Fruit fly (Drosophila melanogaster): Measurements from ENCODE around the gene RYa-R.

Gene RYa-R

DNA sequence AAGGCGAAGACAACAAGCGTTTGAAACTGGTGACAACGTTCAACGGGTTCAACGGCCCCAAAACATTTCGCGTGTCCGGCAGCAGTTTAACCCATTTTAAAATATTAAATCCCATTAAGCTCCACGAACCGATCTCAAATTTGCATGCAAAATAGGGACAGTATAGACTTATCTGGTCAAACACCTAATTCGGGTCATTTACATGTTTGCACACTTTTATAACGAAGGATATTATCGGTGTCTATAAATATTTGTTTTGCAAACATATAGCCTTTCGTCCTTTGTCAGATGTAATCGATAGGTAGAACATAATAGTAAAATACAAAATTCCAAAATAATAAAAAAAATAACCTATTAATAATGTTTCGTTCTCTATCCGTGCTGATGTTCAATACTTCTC is 65.1 kb downstream of the RYa-R start, which contains the start of gene CG34292:
Gene CG34292, plus strand, starts transcription at position 301 of the 400 bp plus-strand sequence.
- no peak for TF ChIP-seq grn (GFP tag; optimal IDR thresholded peaks at IDR 0.05)
- TF ChIP-seq CG7786 (GFP tag; optimal IDR thresholded peaks at IDR 0.05), result no peak
- TF ChIP-seq chn (GFP tag; optimal IDR thresholded peaks at IDR 0.05), result no peak
- TF ChIP-seq CG30431 (GFP tag; optimal IDR thresholded peaks at IDR 0.05), result no peak
- TF ChIP-seq CG18476 (GFP tag; optimal IDR thresholded peaks at IDR 0.05), result no peak
- TF ChIP-seq kni (GFP tag; optimal IDR thresholded peaks at IDR 0.05), result no peak
- no peak for TF ChIP-seq CG6683 (GFP tag; optimal IDR thresholded peaks at IDR 0.05)
- no peak for TF ChIP-seq grau (tag; optimal IDR thresholded peaks at IDR 0.05)
- no peak for TF ChIP-seq Awh (GFP tag; IDR thresholded peaks at IDR 0.05)
- no peak for TF ChIP-seq gro (GFP tag; optimal IDR thresholded peaks at IDR 0.05)
- TF ChIP-seq CG6813 (GFP tag; optimal IDR thresholded peaks at IDR 0.05), result no peak
- no peak for TF ChIP-seq da (GFP tag; optimal IDR thresholded peaks at IDR 0.05)
- no peak for TF ChIP-seq unpg (GFP tag; optimal IDR thresholded peaks at IDR 0.05)
- no peak for TF ChIP-seq peb (GFP tag; IDR thresholded peaks at IDR 0.05)
- TF ChIP-seq mld (GFP tag; IDR thresholded peaks at IDR 0.05; ENCODE audit: partially characterized antibody), result no peak
- no peak for TF ChIP-seq HLH4C (GFP tag; IDR thresholded peaks at IDR 0.05; ENCODE audit: partially characterized antibody)
- no peak for TF ChIP-seq CG4820 (GFP tag; optimal IDR thresholded peaks at IDR 0.05)
- TF ChIP-seq fd64A (GFP tag; optimal IDR thresholded peaks at IDR 0.05), result no peak
- no peak for TF ChIP-seq CG2678 (tag; optimal IDR thresholded peaks at IDR 0.05)

DNA sequence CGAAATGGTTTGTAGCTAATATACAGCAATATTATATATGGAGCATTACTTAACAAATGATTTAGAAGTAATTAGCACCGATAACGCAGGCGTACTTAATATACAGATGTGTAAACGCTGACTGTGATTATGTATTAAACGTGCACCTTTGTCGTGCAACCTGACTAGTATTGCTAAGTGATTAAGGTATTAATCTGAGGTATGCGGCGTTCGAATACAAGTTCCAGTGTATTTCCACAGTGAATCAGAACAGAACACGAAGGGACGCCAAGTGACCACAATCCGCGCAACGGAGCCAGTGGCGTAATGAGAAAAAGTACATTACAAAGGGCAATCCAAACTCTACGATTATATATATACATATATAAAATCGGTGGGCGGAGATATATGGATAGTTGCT is 67.3 kb downstream of the RYa-R start, which contains the start of gene Nep5:
Gene Nep5, minus strand, starts transcription at position 101 of the 400 bp plus-strand sequence.
- TF ChIP-seq gcm2 (GFP tag; optimal IDR thresholded peaks at IDR 0.05), result no peak
- no peak for TF ChIP-seq klu (GFP tag; IDR thresholded peaks at IDR 0.05)
- TF ChIP-seq CHES-1-like (GFP tag; optimal IDR thresholded peaks at IDR 0.05), result no peak
- TF ChIP-seq CG16813 (GFP tag; IDR thresholded peaks at IDR 0.05; ENCODE audit: partially characterized antibody), result no peak
- no peak for TF ChIP-seq onecut (GFP tag; IDR thresholded peaks at IDR 0.05)
- TF ChIP-seq grn (GFP tag; optimal IDR thresholded peaks at IDR 0.05), result no peak
- TF ChIP-seq ems (GFP tag; optimal IDR thresholded peaks at IDR 0.05), result no peak
- no peak for TF ChIP-seq Atf6 (GFP tag; IDR thresholded peaks at IDR 0.05)
- no peak for TF ChIP-seq Jarid2 (GFP tag; optimal IDR thresholded peaks at IDR 0.05)
- no peak for TF ChIP-seq CTCF (GFP tag; optimal IDR thresholded peaks at IDR 0.05)
- no peak for TF ChIP-seq CG14014 (GFP tag; IDR thresholded peaks at IDR 0.05)

DNA sequence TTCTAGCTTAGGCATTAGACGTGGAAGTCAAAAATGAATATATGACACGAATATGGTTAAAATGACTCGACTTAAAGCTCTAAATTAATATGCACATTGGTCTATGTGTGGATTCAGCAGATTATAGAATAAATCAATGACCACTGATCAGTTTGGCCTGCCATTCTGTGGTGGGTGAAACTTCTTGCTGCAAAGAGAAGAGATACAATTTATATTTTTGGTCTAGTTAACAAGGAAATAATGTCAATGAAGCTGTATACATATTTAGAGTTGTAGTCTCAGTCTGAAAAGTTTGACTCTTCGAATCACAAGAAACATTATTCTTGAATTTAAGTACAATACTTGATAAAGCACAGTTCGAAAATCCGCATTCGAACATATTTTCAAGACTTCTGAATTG is 68.4 kb downstream of the RYa-R start, which contains the start of gene CG43935:
Gene CG43935, plus strand, starts transcription at position 301 of the 400 bp plus-strand sequence.
- TF ChIP-seq MBD-R2 (GFP tag; IDR thresholded peaks at IDR 0.05) (no peak), tio (GFP tag; optimal IDR thresholded peaks at IDR 0.05) (no peak), Dip2 (GFP tag; IDR thresholded peaks at IDR 0.05) (no peak), CG15011 (GFP tag; optimal IDR thresholded peaks at IDR 0.05) (no peak), CG12659 (GFP tag; optimal IDR thresholded peaks at IDR 0.05) (no peak), CG12071 (GFP tag; optimal IDR thresholded peaks at IDR 0.05) (no peak), dan (GFP tag; IDR thresholded peaks at IDR 0.05) (no peak), zf30C (GFP tag; optimal IDR thresholded peaks at IDR 0.05) (no peak), HLH3B (GFP tag; IDR thresholded peaks at IDR 0.05) (no peak), cas (GFP tag; IDR thresholded peaks at IDR 0.05) (no peak), CG9817 (tag; optimal IDR thresholded peaks at IDR 0.05) (no peak), HmgZ (tag; optimal IDR thresholded peaks at IDR 0.05) (no peak), Hr51 (GFP tag; optimal IDR thresholded peaks at IDR 0.05) (no peak), CG8089 (GFP tag; optimal IDR thresholded peaks at IDR 0.05) (no peak)

Measured in whole organism, embryonic.